Worm (Caenorhabditis elegans) whole organism, mixed stage, embryonic: Measurements from ENCODE around the gene T10B9.9.
"Not testable (repeated sequence)": the region's sequence is repeated elsewhere in the genome, so short reads cannot be mapped to it uniquely, and the experiment has no call there.

Experiments
- M03D4.4 ChIP-seq: sonication (generic microtip); optimal IDR thresholded peaks from 2 replicates; lab custom pipeline; 2017; ENCODE audit warnings: mild to moderate bottlenecking, missing genetic modification characterization, missing compliant biosample characterization
- blmp-1 ChIP-seq: fragments of 150-350 bp; optimal IDR thresholded peaks from 2 replicates; lab custom pipeline; 2014; ENCODE audit warnings: missing biosample characterization, missing genetic modification characterization
- ceh-39 ChIP-seq: fragments of 150-350 bp; optimal IDR thresholded peaks from 2 replicates; lab custom pipeline; 2014; ENCODE audit warnings: missing biosample characterization, missing genetic modification characterization
- ceh-43 ChIP-seq: fragments of 200-800 bp; sonication (Bioruptor generic); optimal IDR thresholded peaks from 2 replicates; lab custom pipeline; 2018; ENCODE audit warnings: mild to moderate bottlenecking, missing genetic modification characterization, moderate library complexity, missing compliant biosample characterization
- ceh-83 ChIP-seq: fragments of 200-800 bp; sonication (Bioruptor generic); optimal IDR thresholded peaks from 2 replicates; lab custom pipeline; 2018; ENCODE audit warnings: mild to moderate bottlenecking, missing genetic modification characterization, missing compliant biosample characterization
- ces-1 ChIP-seq: fragments of 150-350 bp; optimal IDR thresholded peaks from 2 replicates; lab custom pipeline; 2014; ENCODE audit warnings: missing biosample characterization, missing genetic modification reagents, missing genetic modification characterization
- cnd-1 ChIP-seq: fragments of 200-800 bp; sonication (Bioruptor generic); optimal IDR thresholded peaks from 2 replicates; lab custom pipeline; 2018; ENCODE audit warnings: mild to moderate bottlenecking, missing genetic modification characterization, missing compliant biosample characterization
- drap-1 ChIP-seq: fragments of 200-800 bp; sonication (Bioruptor generic); optimal IDR thresholded peaks from 3 replicates; lab custom pipeline; 2018; ENCODE audit warnings: mild to moderate bottlenecking, missing genetic modification characterization, missing compliant biosample characterization
- elt-1 ChIP-seq: sonication (generic microtip); optimal IDR thresholded peaks from 2 replicates; lab custom pipeline; 2017; ENCODE audit warnings: missing genetic modification characterization, mild to moderate bottlenecking, missing compliant biosample characterization, antibody characterized with exemption, moderate library complexity, borderline replicate concordance; ENCODE audit not compliant: insufficient read depth
- elt-3 ChIP-seq: fragments of 150-350 bp; optimal IDR thresholded peaks from 2 replicates; lab custom pipeline; 2014; ENCODE audit warnings: missing biosample characterization, missing genetic modification characterization
- flh-1 ChIP-seq: fragments of 200-800 bp; sonication (Bioruptor generic); optimal IDR thresholded peaks from 2 replicates; lab custom pipeline; 2018; ENCODE audit warnings: mild to moderate bottlenecking, missing genetic modification characterization, moderate library complexity, missing compliant biosample characterization
- ham-2 ChIP-seq: fragments of 200-800 bp; sonication (Bioruptor generic); optimal IDR thresholded peaks from 2 replicates; lab custom pipeline; 2018; ENCODE audit warnings: mild to moderate bottlenecking, missing genetic modification characterization, missing compliant biosample characterization
- hlh-1 ChIP-seq: fragments of 150-350 bp; optimal IDR thresholded peaks from 2 replicates; lab custom pipeline; 2014; ENCODE audit warnings: missing biosample characterization, missing genetic modification reagents, missing genetic modification characterization
- lin-13 ChIP-seq: fragments of 150-350 bp; optimal IDR thresholded peaks from 2 replicates; lab custom pipeline; 2014; ENCODE audit warnings: missing biosample characterization, missing genetic modification characterization
- lin-32 ChIP-seq: fragments of 200-800 bp; sonication (Bioruptor generic); optimal IDR thresholded peaks from 2 replicates; lab custom pipeline; 2018; ENCODE audit warnings: mild to moderate bottlenecking, missing genetic modification characterization, missing compliant biosample characterization
- lsy-2 ChIP-seq: fragments of 150-350 bp; optimal IDR thresholded peaks from 2 replicates; lab custom pipeline; 2014; ENCODE audit warnings: missing biosample characterization, missing genetic modification characterization
- mls-2 ChIP-seq: sonication (generic microtip); optimal IDR thresholded peaks from 2 replicates; lab custom pipeline; 2016; ENCODE audit warnings: mild to moderate bottlenecking, missing genetic modification characterization, moderate library complexity, missing compliant biosample characterization
- nhr-12 ChIP-seq: fragments of 150-350 bp; optimal IDR thresholded peaks from 2 replicates; lab custom pipeline; 2014; ENCODE audit warnings: missing biosample characterization, missing genetic modification characterization
- nhr-2 ChIP-seq: fragments of 150-350 bp; optimal IDR thresholded peaks from 2 replicates; lab custom pipeline; 2014; ENCODE audit warnings: missing biosample characterization, missing genetic modification characterization
- nhr-237 ChIP-seq: fragments of 150-350 bp; optimal IDR thresholded peaks from 2 replicates; lab custom pipeline; 2014; ENCODE audit warnings: missing biosample characterization, missing genetic modification characterization
- nhr-76 ChIP-seq: sonication (generic microtip); optimal IDR thresholded peaks from 2 replicates; lab custom pipeline; 2017; ENCODE audit warnings: missing biosample characterization, missing genetic modification characterization
- pha-4 ChIP-seq: fragments of 150-350 bp; optimal IDR thresholded peaks from 2 replicates; lab custom pipeline; 2018; ENCODE audit warnings: missing biosample characterization, missing genetic modification reagents, missing genetic modification characterization
- snpc-4 ChIP-seq: fragments of 150-350 bp; optimal IDR thresholded peaks from 2 replicates; lab custom pipeline; 2014; ENCODE audit warnings: missing biosample characterization, missing genetic modification characterization
- sptf-1 ChIP-seq: sonication (generic microtip); optimal IDR thresholded peaks from 2 replicates; lab custom pipeline; 2017; ENCODE audit warnings: mild to moderate bottlenecking, missing genetic modification characterization, moderate library complexity, missing compliant biosample characterization
- tbx-8 ChIP-seq: fragments of 200-800 bp; sonication (Bioruptor generic); optimal IDR thresholded peaks from 2 replicates; lab custom pipeline; 2018; ENCODE audit warnings: mild to moderate bottlenecking, missing genetic modification characterization, moderate library complexity, missing compliant biosample characterization
- unc-120 ChIP-seq: sonication (generic microtip); optimal IDR thresholded peaks from 2 replicates; lab custom pipeline; 2017; ENCODE audit warnings: missing genetic modification characterization, missing compliant biosample characterization; ENCODE audit not compliant: poor library complexity, severe bottlenecking
- unc-39 ChIP-seq: fragments of 150-350 bp; optimal IDR thresholded peaks from 2 replicates; lab custom pipeline; 2014; ENCODE audit warnings: missing biosample characterization, missing genetic modification characterization
- unc-62 ChIP-seq: fragments of 150-350 bp; optimal IDR thresholded peaks from 2 replicates; lab custom pipeline; 2014; ENCODE audit warnings: missing biosample characterization, missing genetic modification reagents, missing genetic modification characterization
- zip-8 ChIP-seq: fragments of 150-350 bp; optimal IDR thresholded peaks from 2 replicates; lab custom pipeline; 2014; ENCODE audit warnings: missing biosample characterization, missing genetic modification characterization
- ztf-11 ChIP-seq: fragments of 150-350 bp; optimal IDR thresholded peaks from 2 replicates; lab custom pipeline; 2014; ENCODE audit warnings: missing biosample characterization, missing genetic modification characterization

T10B9.9 gene

ce11 chrII:9740552-9740951 lies 35.1 kb downstream of the T10B9.9 start:
- TF ChIP-seq lin-13 (no peak), elt-3 (no peak), nhr-76 (no peak), zip-8 (tag; lab: Kevin White, UChicago) (no peak), unc-39 (tag; lab: Kevin White, UChicago) (no peak), pha-4 (no peak), snpc-4 (tag; lab: Kevin White, UChicago) (no peak), ceh-39 (tag; lab: Kevin White, UChicago) (no peak), hlh-1 (no peak), nhr-12 (tag; lab: Kevin White, UChicago) (no peak), tbx-8 (GFP tag; lab: Kevin White, UChicago) (no peak), flh-1 (GFP tag; lab: Kevin White, UChicago) (no peak), sptf-1 (tag; lab: Kevin White, UChicago) (no peak), elt-1 (tag; lab: Kevin White, UChicago) (no peak), unc-120 (tag; lab: Kevin White, UChicago) (no peak), unc-62 (GFP tag; lab: Kevin White, UChicago) (no peak), ces-1 (GFP tag; lab: Kevin White, UChicago) (no peak), ham-2 (no peak), M03D4.4 (no peak), cnd-1 (tag; lab: Kevin White, UChicago) (no peak)

- TF ChIP-seq drap-1 (GFP tag; lab: Kevin White, UChicago), result no peak
- no peak for TF ChIP-seq ztf-11
- TF ChIP-seq unc-120 (tag; lab: Kevin White, UChicago), result no peak
These were observed 36.9 kb downstream of the T10B9.9 start for ce11 chrII:9738820-9739219.

- TF ChIP-seq lsy-2 (tag; lab: Kevin White, UChicago), result peak; percentile 41
- TF ChIP-seq elt-1 (tag; lab: Kevin White, UChicago), result no peak
- TF ChIP-seq ceh-83 (GFP tag; lab: Kevin White, UChicago), result peak; percentile 5
These were observed 39.9 kb downstream of the T10B9.9 start for ce11 chrII:9735785-9736184.

- TF ChIP-seq elt-3; ham-2; tbx-8 (GFP tag; lab: Kevin White, UChicago): not testable (repeated sequence)
These were observed 43.9 kb downstream of the T10B9.9 start, which contains the start of gene mab-3 for ce11 chrII:9731810-9732209. Gene mab-3 (plus strand): TSS chrII:9732137.

- TF ChIP-seq unc-120 (tag; lab: Kevin White, UChicago) (no peak), zip-8 (tag; lab: Kevin White, UChicago) (no peak), ceh-83 (GFP tag; lab: Kevin White, UChicago) (no peak), nhr-2 (tag; lab: Kevin White, UChicago) (no peak), cnd-1 (tag; lab: Kevin White, UChicago) (no peak), M03D4.4 (no peak), hlh-1 (no peak), ztf-11 (no peak)
These were observed 45.8 kb downstream of the T10B9.9 start for ce11 chrII:9729866-9730265.

ce11 chrII:9729196-9729595 lies 46.5 kb downstream of the T10B9.9 start:
- TF ChIP-seq M03D4.4, result no peak
- TF ChIP-seq, all 35 proteins: peak for 0

- TF ChIP-seq drap-1 (GFP tag; lab: Kevin White, UChicago), result no peak
- TF ChIP-seq mls-2 (tag; lab: Kevin White, UChicago), result no peak
- TF ChIP-seq lin-32 (GFP tag; lab: Kevin White, UChicago), result no peak
- no peak for TF ChIP-seq ceh-83 (GFP tag; lab: Kevin White, UChicago)
- TF ChIP-seq ztf-11, result no peak
- TF ChIP-seq blmp-1 (tag; lab: Kevin White, UChicago), result no peak
- no peak for TF ChIP-seq ceh-43 (GFP tag; lab: Kevin White, UChicago)
- TF ChIP-seq nhr-237 (tag; lab: Kevin White, UChicago), result no peak
- TF ChIP-seq ces-1 (GFP tag; lab: Kevin White, UChicago), result no peak
- TF ChIP-seq unc-62 (GFP tag; lab: Kevin White, UChicago), result no peak
- TF ChIP-seq unc-39 (tag; lab: Kevin White, UChicago), result no peak
- TF ChIP-seq, all 35 proteins: peak for 0
These were observed 47.2 kb downstream of the T10B9.9 start for ce11 chrII:9728506-9728905.
